Worm (Caenorhabditis elegans): ENCODE measurements around the gene T19H12.15.

DNA sequence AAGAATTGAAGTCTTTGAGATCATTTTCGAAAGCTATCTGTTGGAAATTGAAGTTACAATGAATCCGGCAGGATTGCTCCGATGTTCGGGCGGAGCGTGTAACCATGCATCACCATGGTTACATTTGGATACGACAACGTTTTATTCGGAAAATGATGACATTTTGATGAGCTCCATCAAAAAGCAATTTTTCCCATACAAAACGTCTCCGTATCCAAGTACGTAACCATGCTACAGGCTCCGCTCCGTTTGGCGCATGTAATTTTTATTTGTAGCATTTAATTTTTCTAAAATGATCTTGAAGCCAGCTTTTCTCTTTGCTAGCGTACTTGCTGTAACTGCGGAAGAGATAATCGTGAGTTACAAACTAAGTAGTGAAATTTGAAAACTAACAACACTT is 36.6 kb downstream of the T19H12.15 start, which contains the start of the genes cwp-2 and cwp-3:
- no peak for TF ChIP-seq unc-39 (tag; optimal IDR thresholded peaks at IDR 0.05)
- TF ChIP-seq nhr-77 (tag; optimal IDR thresholded peaks at IDR 0.05) = no peak

Data from whole organism, L4 larva.